Worm (Caenorhabditis elegans): ENCODE data around the gene F56F10.1.

DNA sequence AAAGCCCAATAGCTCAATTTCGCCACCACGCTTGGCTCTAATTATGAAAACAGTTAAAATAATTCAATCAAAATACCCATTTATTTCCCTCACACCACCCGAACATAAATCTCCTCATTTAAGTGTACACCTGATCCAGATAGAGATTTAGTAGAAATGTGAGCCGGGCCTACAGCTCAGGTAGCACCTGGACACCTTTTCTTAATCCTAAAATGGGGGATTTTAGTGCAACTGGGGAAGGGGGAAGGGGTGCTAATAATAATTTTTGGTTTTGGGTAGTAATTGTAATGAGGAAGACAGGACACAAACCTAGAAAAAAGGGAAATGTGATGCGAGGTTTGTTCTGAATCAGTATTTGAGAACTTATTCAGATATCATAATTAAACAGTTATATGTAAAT is 18.8 kb upstream of the F56F10.1 start:
- no peak for TF ChIP-seq nhr-10 (tag; optimal IDR thresholded peaks at IDR 0.05)
- TF ChIP-seq Y75B8A.6 (GFP tag; IDR thresholded peaks at IDR 0.05), result no peak
- no peak for TF ChIP-seq nhr-28 (tag; optimal IDR thresholded peaks at IDR 0.05)
- TF ChIP-seq nhr-76 (tag; optimal IDR thresholded peaks at IDR 0.05), result no peak
- TF ChIP-seq zag-1 (tag; optimal IDR thresholded peaks at IDR 0.05), result no peak
- no peak for TF ChIP-seq hlh-30 (tag; optimal IDR thresholded peaks at IDR 0.05; ENCODE audit: insufficient read depth)
- TF ChIP-seq R02D3.7 (tag; optimal IDR thresholded peaks at IDR 0.05), result no peak
- no peak for TF ChIP-seq nhr-11 (tag; optimal IDR thresholded peaks at IDR 0.05)

Measured in whole organism, L4 larva.